Worm (Caenorhabditis elegans) whole organism, early embryonic: ENCODE measurements around the gene F09A5.3.

Source experiments
- ama-1 ChIP-seq: fragments of 150-350 bp; optimal IDR thresholded peaks from 2 replicates; lab custom pipeline; 2014
- ets-7 ChIP-seq: sonication (generic microtip); optimal IDR thresholded peaks from 2 replicates; lab custom pipeline; 2016; ENCODE audit warnings: missing genotype, missing genetic modification characterization, missing compliant biosample characterization
- tbx-37 ChIP-seq: fragments of 200-800 bp; sonication (Bioruptor generic); conservative IDR thresholded peaks from 2 replicates; pipeline ENCODE4 v1.3.6; 2022; ENCODE audit warnings: missing genetic modification reagents, missing genetic modification characterization, missing compliant biosample characterization

DNA sequence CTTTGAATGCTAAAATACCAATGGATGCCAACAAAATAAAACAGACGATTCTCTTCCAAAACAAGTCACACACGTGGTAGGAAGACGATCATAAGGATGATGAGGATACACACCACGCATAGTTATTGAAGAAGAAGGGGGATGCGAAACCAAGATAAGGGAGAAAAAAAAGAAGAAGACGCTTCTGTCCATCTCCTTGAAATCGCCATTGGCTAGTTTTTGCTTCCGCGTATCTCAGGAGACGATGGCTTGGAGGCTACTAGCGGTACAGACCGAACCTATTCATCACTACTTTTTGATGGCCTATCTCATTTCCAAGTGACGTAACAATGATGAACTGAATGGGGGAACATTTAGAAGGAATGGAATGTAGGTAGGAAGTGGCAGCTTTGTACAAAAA, 22.9 kb downstream of the F09A5.3 start:
- no peak for TF ChIP-seq ets-7 (tag; lab: Kevin White, UChicago)
- TF ChIP-seq tbx-37 (GFP tag; lab: Robert Waterston, UW), result no peak
- TF ChIP-seq ama-1, result no peak
